Fruit fly (Drosophila melanogaster) whole organism, prepupa: Measurements from ENCODE around the gene Zn72D.

Source experiments
- Blimp-1 ChIP-seq: fragments of 200-800 bp; sonication (Bioruptor generic); optimal IDR thresholded peaks from 3 replicates; lab custom pipeline; 2017; ENCODE audit warnings: missing biosample characterization, missing genetic modification characterization, mild to moderate bottlenecking, moderate library complexity, missing genetic modification reagents
- CG10631 ChIP-seq: fragments of 200-800 bp; sonication (Bioruptor generic); optimal IDR thresholded peaks from 2 replicates; lab custom pipeline; 2016; ENCODE audit warnings: missing biosample characterization, missing genetic modification characterization
- CG11294 ChIP-seq: fragments of 200-800 bp; sonication (Bioruptor generic); IDR thresholded peaks from 2 replicates; pipeline ENCODE4 v1.3.6; 2022; ENCODE audit warnings: missing biosample characterization, missing genetic modification characterization
- CG15336 ChIP-seq: fragments of 200-800 bp; sonication (Bioruptor generic); IDR thresholded peaks from 2 replicates; pipeline ENCODE4 v1.3.6; 2022; ENCODE audit warnings: missing biosample characterization, missing genetic modification characterization
- CG31627 ChIP-seq: fragments of 200-800 bp; sonication (Bioruptor generic); optimal IDR thresholded peaks from 3 replicates; lab custom pipeline; 2016; ENCODE audit warnings: missing biosample characterization, missing genetic modification characterization
- CG34406 ChIP-seq: fragments of 200-800 bp; sonication (Bioruptor generic); optimal IDR thresholded peaks from 3 replicates; lab custom pipeline; 2016; ENCODE audit warnings: missing biosample characterization, missing genetic modification characterization
- CG3919 ChIP-seq: fragments of 200-800 bp; sonication (Bioruptor generic); optimal IDR thresholded peaks from 3 replicates; lab custom pipeline; 2016; ENCODE audit warnings: missing biosample characterization, missing genetic modification characterization
- CG6163 ChIP-seq: fragments of 200-800 bp; sonication (Bioruptor generic); IDR thresholded peaks from 3 replicates; pipeline ENCODE4 v1.3.6; 2022; ENCODE audit warnings: missing biosample characterization, missing genetic modification characterization
- CG6276 ChIP-seq: fragments of 200-800 bp; sonication (Bioruptor generic); optimal IDR thresholded peaks from 2 replicates; lab custom pipeline; 2017; ENCODE audit warnings: missing biosample characterization, mild to moderate bottlenecking, missing genetic modification characterization
- CG6792 ChIP-seq: fragments of 200-800 bp; sonication (Bioruptor generic); optimal IDR thresholded peaks from 3 replicates; lab custom pipeline; 2016; ENCODE audit warnings: missing biosample characterization, missing genetic modification characterization
- CG8119 ChIP-seq: fragments of 200-800 bp; sonication (Bioruptor generic); IDR thresholded peaks from 3 replicates; pipeline ENCODE4 v1.3.6; 2022; ENCODE audit warnings: missing biosample characterization, missing genetic modification characterization
- Eip75B ChIP-seq: fragments of 200-800 bp; sonication (Bioruptor generic); optimal IDR thresholded peaks from 3 replicates; lab custom pipeline; 2016; ENCODE audit warnings: missing biosample characterization, missing genetic modification characterization
- Eip78C ChIP-seq: fragments of 200-800 bp; sonication (Bioruptor generic); peaks from one replicate; lab custom pipeline; 2016; ENCODE audit warnings: missing biosample characterization, missing genetic modification characterization
- Gug ChIP-seq: fragments of 200-800 bp; sonication (Bioruptor generic); IDR thresholded peaks from 2 replicates; pipeline ENCODE4 v1.3.6; 2022; ENCODE audit warnings: missing biosample characterization, missing genetic modification characterization
- Hr39 ChIP-seq: fragments of 200-800 bp; sonication (Bioruptor generic); optimal IDR thresholded peaks from 2 replicates; lab custom pipeline; 2016; ENCODE audit warnings: missing biosample characterization, missing genetic modification characterization
- Hr4 ChIP-seq: fragments of 200-800 bp; sonication (Bioruptor generic); optimal IDR thresholded peaks from 3 replicates; lab custom pipeline; 2016; ENCODE audit warnings: missing biosample characterization, missing genetic modification characterization
- Smox ChIP-seq: fragments of 200-800 bp; sonication (Bioruptor generic); optimal IDR thresholded peaks from 3 replicates; lab custom pipeline; 2016; ENCODE audit warnings: missing biosample characterization, missing genetic modification characterization
- Sox14 ChIP-seq: fragments of 200-800 bp; sonication (Bioruptor generic); optimal IDR thresholded peaks from 3 replicates; lab custom pipeline; 2016; ENCODE audit warnings: missing biosample characterization, missing genetic modification characterization
- Sox15 ChIP-seq: fragments of 200-800 bp; sonication (Bioruptor generic); optimal IDR thresholded peaks from 3 replicates; lab custom pipeline; 2016; ENCODE audit warnings: missing biosample characterization, missing genetic modification characterization
- acj6 ChIP-seq: fragments of 200-800 bp; sonication (Bioruptor generic); optimal IDR thresholded peaks from 3 replicates; lab custom pipeline; 2016; ENCODE audit warnings: missing biosample characterization, missing genetic modification characterization
- dac ChIP-seq: fragments of 200-800 bp; sonication (Bioruptor generic); optimal IDR thresholded peaks from 2 replicates; lab custom pipeline; 2017; ENCODE audit warnings: missing biosample characterization, mild to moderate bottlenecking, missing genetic modification characterization
- dsx ChIP-seq: fragments of 200-800 bp; optimal IDR thresholded peaks from 3 replicates; lab custom pipeline; 2019; ENCODE audit warnings: missing biosample characterization, mild to moderate bottlenecking, missing genetic modification characterization, moderate library complexity; ENCODE audit not compliant: poor library complexity, severe bottlenecking
- eg ChIP-seq: fragments of 200-800 bp; sonication (Bioruptor generic); IDR thresholded peaks from 3 replicates; pipeline ENCODE4 v1.3.6; 2022; ENCODE audit warnings: missing biosample characterization, missing genetic modification characterization
- esn ChIP-seq: fragments of 200-800 bp; sonication (Bioruptor generic); optimal IDR thresholded peaks from 2 replicates; lab custom pipeline; 2016; ENCODE audit warnings: missing biosample characterization, mild to moderate bottlenecking, missing genetic modification characterization, moderate library complexity
- fd59A ChIP-seq: fragments of 200-800 bp; sonication (Bioruptor generic); optimal IDR thresholded peaks from 2 replicates; lab custom pipeline; 2017; ENCODE audit warnings: missing biosample characterization, mild to moderate bottlenecking, missing genetic modification characterization, missing genetic modification reagents
- fd85E ChIP-seq: fragments of 200-800 bp; sonication (Bioruptor generic); optimal IDR thresholded peaks from 3 replicates; lab custom pipeline; 2016; ENCODE audit warnings: missing biosample characterization, missing genetic modification characterization
- net ChIP-seq: fragments of 200-800 bp; sonication (Bioruptor generic); optimal IDR thresholded peaks from 3 replicates; lab custom pipeline; 2016; ENCODE audit warnings: missing biosample characterization, missing genetic modification characterization
- pdm3 ChIP-seq: fragments of 200-800 bp; sonication (Bioruptor generic); optimal IDR thresholded peaks from 3 replicates; lab custom pipeline; 2016; ENCODE audit warnings: missing biosample characterization, missing genetic modification characterization
- ss ChIP-seq, 2 experiments: fragments of 200-800 bp; sonication (Bioruptor generic); optimal IDR thresholded peaks; 2 replicates in 1 of 2; 3 replicates in 1 of 2; lab custom pipeline; 2017 to 2018; ENCODE audit warnings: mild to moderate bottlenecking in 2 of 2, missing biosample characterization in 2 of 2, missing genetic modification characterization in 2 of 2, moderate library complexity in 1 of 2
- svp ChIP-seq: fragments of 200-800 bp; sonication (Bioruptor generic); peaks from one replicate; lab custom pipeline; 2016; ENCODE audit warnings: missing biosample characterization, missing genetic modification characterization
- vri ChIP-seq: fragments of 200-800 bp; sonication (Bioruptor generic); optimal IDR thresholded peaks from 3 replicates; lab custom pipeline; 2016; ENCODE audit warnings: missing biosample characterization, mild to moderate bottlenecking, missing genetic modification characterization

Zn72D gene

DNA sequence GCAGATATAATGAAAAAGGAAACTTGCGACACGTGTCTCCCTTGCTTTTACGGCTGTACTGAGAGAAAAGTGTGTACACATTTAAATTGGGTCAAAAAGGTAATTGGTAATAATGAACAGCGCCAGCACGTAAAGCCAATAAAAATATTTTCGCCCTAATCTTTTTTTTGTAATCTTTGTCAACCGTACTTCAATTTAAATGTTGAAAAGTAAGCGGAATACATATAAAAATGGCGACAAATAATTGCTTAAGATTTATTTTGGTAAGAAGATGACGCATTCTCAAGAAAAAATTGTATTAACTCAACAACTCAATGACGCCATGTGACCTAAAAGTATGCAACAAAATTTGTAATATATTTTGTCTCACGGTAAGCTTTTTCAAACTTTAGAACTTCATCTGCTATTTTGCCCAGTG is 35.4 kb upstream of the Zn72D start (continued):
- TF ChIP-seq Gug (GFP tag; lab: Robert Waterston, UW): no peak
- peak; percentile 8 for TF ChIP-seq dac (GFP tag; lab: Kevin White, UChicago)
- TF ChIP-seq net: peak; percentile 31
- TF ChIP-seq Eip78C (GFP tag; lab: Kevin White, UChicago): peak; percentile 87
- TF ChIP-seq CG3919 (GFP tag; lab: Kevin White, UChicago): peak; percentile 49
- TF ChIP-seq vri (GFP tag; lab: Kevin White, UChicago): no peak
- TF ChIP-seq CG10631: peak; percentile 60
- TF ChIP-seq CG31627: peak; percentile 39

DNA sequence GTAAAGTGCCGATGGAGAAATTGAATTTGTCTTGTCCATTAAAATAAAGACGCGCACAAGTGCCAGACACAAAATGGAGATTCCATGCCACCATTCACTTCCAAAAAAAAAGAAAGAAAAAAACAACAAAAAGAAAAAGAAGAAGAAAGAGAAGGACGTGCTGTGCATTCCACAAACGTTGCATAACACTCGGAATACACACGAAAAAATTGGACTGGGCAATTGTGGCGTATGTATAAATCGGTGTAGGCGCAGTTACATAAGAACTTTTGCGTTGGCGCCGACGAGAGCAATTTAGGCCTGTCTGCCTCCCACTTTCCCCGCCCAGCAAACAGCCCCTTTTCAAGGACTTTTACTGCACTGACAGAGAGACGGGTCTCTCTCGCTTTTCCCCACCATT is 34.9 kb upstream of the Zn72D start:
- TF ChIP-seq CG6163 (GFP tag; lab: Robert Waterston, UW): 0 out of 3 replicates have a peak, but pooled peaks have one; percentile 7
- peak; percentile 58 for TF ChIP-seq vri (GFP tag; lab: Kevin White, UChicago)
- no peak for TF ChIP-seq CG6792 (GFP tag; lab: Kevin White, UChicago)

DNA sequence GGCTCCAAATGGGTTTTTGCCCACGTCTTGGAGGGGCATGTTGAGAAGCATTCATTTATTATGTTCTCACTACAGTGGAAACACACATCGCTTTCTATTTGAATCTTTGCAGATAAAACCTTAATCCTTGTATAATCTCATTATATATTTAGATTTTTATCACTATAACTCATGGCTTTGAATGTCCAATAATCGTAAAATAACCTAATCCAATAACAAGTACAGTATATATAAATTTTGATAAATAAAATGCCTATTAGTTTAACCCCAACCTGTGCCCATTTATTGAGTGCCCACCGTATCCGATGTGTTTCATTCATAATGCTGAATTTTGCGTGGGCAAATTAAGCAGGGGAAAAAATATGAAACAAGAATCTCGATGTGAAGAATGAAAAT is 34.1 kb upstream of the Zn72D start:
- no peak for TF ChIP-seq fd85E (GFP tag; lab: Kevin White, UChicago)
- TF ChIP-seq Hr4 (GFP tag; lab: Kevin White, UChicago): peak; percentile 5
- TF ChIP-seq ss (GFP tag; optimal IDR thresholded peaks at IDR 0.05; lab: Kevin White, UChicago): no peak
- TF ChIP-seq Eip78C (GFP tag; lab: Kevin White, UChicago): peak; percentile 75

DNA sequence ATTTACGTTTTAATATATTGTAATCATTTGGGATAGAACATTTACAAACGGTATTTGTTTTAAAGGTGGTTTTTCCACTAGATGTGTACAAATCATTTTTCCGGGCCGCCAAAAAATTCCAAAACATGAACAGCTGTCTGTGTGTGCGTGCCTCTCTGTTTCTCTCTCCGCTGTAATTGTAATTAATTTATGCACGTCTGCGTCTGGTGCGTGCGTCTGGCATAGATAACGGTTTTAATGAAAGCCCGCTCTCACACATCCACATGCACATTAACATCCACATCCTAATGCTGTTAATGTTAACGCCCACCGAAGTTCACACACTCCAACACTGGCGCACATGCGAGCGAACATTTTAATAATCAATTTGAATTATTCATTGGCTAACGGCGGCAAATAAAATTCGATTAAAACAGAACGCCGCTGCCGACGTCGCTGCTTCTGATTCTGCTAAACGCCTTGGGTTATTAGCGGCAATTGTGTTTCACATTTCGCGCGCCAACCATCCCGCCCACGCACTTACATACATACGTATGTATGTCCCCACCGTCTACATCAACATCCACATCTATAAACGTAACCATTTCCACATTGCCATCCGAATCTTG is 33.6 kb upstream of the Zn72D start:
- TF ChIP-seq Eip78C (GFP tag; lab: Kevin White, UChicago): peak; percentile 54
- no peak for TF ChIP-seq Sox14 (GFP tag; lab: Kevin White, UChicago)
- no peak for TF ChIP-seq Smox (GFP tag; lab: Kevin White, UChicago)
- TF ChIP-seq pdm3 (GFP tag; lab: Kevin White, UChicago): no peak

DNA sequence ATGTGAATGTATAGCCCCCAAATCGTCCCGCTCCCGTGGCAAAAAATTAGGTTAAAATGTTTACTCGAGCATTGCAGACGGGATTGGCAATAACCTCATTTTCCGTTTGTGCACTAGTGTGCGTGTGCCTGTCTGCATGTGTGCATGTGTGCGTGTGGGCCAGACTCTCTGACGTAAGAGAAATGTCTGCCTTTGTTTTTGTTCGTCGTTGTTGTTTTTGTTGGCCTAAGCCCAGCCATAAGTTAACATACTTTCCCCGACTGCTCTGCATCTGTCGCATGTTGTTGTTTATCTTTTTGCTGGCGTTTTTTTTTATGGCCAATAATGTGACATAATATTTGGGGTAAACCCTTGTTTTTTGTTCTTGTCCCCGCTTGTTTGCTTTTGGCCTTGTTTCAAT is 32.9 kb upstream of the Zn72D start:
- TF ChIP-seq esn (no peak), CG34406 (GFP tag; lab: Kevin White, UChicago) (no peak), dac (GFP tag; lab: Kevin White, UChicago) (no peak), Sox15 (no peak), dsx (GFP tag; lab: Kevin White, UChicago) (no peak), Blimp-1 (no peak), CG11294 (GFP tag; lab: Robert Waterston, UW) (no peak), vri (GFP tag; lab: Kevin White, UChicago) (peak; percentile 88), CG8119 (no peak), eg (GFP tag; lab: Robert Waterston, UW) (no peak), CG6276 (GFP tag; lab: Kevin White, UChicago) (no peak), pdm3 (GFP tag; lab: Kevin White, UChicago) (no peak), Eip75B (GFP tag; lab: Kevin White, UChicago) (peak; percentile 46), fd59A (GFP tag; lab: Kevin White, UChicago) (no peak)

DNA sequence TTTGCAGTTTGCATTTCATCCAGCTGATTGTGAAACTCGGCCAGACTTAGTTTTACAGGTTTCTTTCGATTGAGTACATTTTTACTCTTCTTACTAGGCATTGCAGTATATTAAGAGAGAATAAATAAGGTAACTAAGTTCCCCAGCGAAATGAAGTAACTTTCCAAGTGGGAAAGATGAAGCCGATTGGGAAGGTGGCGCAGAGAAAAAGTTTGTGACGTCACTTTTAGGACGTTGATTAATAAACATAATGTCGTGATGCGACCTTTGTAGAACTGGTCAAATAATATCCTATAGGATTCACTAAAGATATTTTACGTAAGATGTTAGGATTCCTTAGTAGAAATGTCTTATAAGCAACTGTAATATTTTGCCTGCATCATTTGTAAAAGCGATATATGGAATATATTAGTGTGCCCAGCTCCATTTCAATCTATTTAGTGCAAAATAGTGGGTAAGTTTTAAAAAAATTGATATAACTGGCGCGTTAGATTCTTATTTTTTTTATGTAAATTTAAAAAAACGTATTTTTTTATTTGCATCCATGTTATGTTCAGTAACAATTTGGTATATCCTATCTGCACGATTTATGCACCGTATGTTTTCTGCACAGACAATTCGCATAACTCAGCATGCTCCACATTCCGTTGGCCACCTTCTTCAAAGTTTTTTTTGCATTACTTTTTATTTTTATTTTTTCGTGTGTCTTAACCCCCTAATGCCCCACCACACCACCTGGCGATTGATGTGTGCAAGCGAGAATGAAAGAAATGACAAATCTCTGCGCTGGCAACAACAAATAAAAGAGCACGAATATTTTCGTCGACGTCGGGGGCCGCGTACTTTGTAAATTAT is 31.5 kb upstream of the Zn72D start, which contains the start of gene CG32152:
CG32152 (minus strand) TSS at position 352 of the 855 bp plus-strand sequence.
- no peak for TF ChIP-seq svp (GFP tag; lab: Kevin White, UChicago)
- TF ChIP-seq CG6163 (GFP tag; lab: Robert Waterston, UW): peak; percentile 61; the same call in 2 of the 3 replicates
- TF ChIP-seq fd59A (GFP tag; lab: Kevin White, UChicago): no peak
- peak; percentile 5 for TF ChIP-seq acj6 (GFP tag; lab: Kevin White, UChicago)
- TF ChIP-seq Eip78C (GFP tag; lab: Kevin White, UChicago): peak; percentile 64
- no peak for TF ChIP-seq Hr39 (GFP tag; lab: Kevin White, UChicago)
- peak; percentile 37 for TF ChIP-seq CG15336 (GFP tag; lab: Robert Waterston, UW)
- TF ChIP-seq eg (GFP tag; lab: Robert Waterston, UW): peak; percentile 70; the same call in 2 of the 3 replicates
